Fruit fly (Drosophila melanogaster) S2 (cell line): ENCODE results near the gene CG43345.

Experiments
- CG8478 ChIP-seq: fragments of >200 bp; optimal IDR thresholded peaks from 2 replicates; lab custom pipeline; 2018
- CTCF ChIP-seq, 2 experiments: fragments of >200 bp; optimal IDR thresholded peaks; 2 replicates each; lab custom pipeline; 2018

DNA sequence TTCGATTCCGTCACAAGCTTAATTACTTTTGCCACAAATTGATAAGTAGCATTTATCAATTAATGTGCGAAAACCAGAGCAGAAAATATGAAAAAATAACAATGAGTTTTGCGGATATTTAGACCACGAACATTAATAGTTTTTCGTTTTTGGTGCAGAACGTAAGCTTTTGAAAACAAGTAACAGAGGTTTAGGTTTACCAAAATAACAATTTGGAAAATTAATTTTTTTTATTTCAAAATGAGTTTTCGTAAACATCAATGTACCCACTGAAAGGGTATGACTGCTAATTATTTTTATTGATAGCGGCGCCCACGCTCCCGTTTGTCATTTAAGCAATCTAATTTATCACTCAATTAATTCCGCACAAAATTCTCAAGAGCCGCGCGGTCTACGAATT lies 26.9 kb upstream of the CG43345 start:
- no peak for TF ChIP-seq CG8478 (lab: Kevin White, UChicago)
- TF ChIP-seq CTCF (optimal IDR thresholded peaks at IDR 0.05; lab: Kevin White, UChicago): no peak
